Worm (Caenorhabditis elegans): ENCODE data around the gene dhp-2.

- no peak for TF ChIP-seq nhr-28 (tag; optimal IDR thresholded peaks at IDR 0.05)
- no peak for TF ChIP-seq nhr-76 (tag; optimal IDR thresholded peaks at IDR 0.05)
- no peak for TF ChIP-seq lir-3 (tag; optimal IDR thresholded peaks at IDR 0.05; ENCODE audit: poor library complexity)
- no peak for TF ChIP-seq ztf-11 (tag; optimal IDR thresholded peaks at IDR 0.05)
- no peak for TF ChIP-seq nhr-11 (tag; optimal IDR thresholded peaks at IDR 0.05)
- no peak for TF ChIP-seq lin-13 (GFP tag; optimal IDR thresholded peaks at IDR 0.05)
- no peak for TF ChIP-seq irx-1 (tag; optimal IDR thresholded peaks at IDR 0.05)
- no peak for TF ChIP-seq ceh-90 (tag; optimal IDR thresholded peaks at IDR 0.05)
- no peak for TF ChIP-seq ama-1 (optimal IDR thresholded peaks at IDR 0.05)
These were observed 49.6 kb downstream of the dhp-2 start, which contains the start of gene gipc-2 for ce11 chrIV:10027566-10027965.

Data from whole organism, L1 larva.